Worm (Caenorhabditis elegans) whole organism, mixed stage, embryonic: ENCODE results near the gene C28A5.2.

Source experiments
- M03D4.4 ChIP-seq: sonication (generic microtip); optimal IDR thresholded peaks from 2 replicates; lab custom pipeline; 2017; ENCODE audit warnings: mild to moderate bottlenecking, missing genetic modification characterization, missing compliant biosample characterization
- bed-3 ChIP-seq: fragments of 200-800 bp; sonication (Bioruptor generic); optimal IDR thresholded peaks from 3 replicates; lab custom pipeline; 2018; ENCODE audit warnings: mild to moderate bottlenecking, missing genetic modification characterization, moderate library complexity, missing compliant biosample characterization
- blmp-1 ChIP-seq: fragments of 150-350 bp; optimal IDR thresholded peaks from 2 replicates; lab custom pipeline; 2014; ENCODE audit warnings: missing biosample characterization, missing genetic modification characterization
- ceh-39 ChIP-seq: fragments of 150-350 bp; optimal IDR thresholded peaks from 2 replicates; lab custom pipeline; 2014; ENCODE audit warnings: missing biosample characterization, missing genetic modification characterization
- ceh-43 ChIP-seq: fragments of 200-800 bp; sonication (Bioruptor generic); optimal IDR thresholded peaks from 2 replicates; lab custom pipeline; 2018; ENCODE audit warnings: mild to moderate bottlenecking, missing genetic modification characterization, moderate library complexity, missing compliant biosample characterization
- ceh-83 ChIP-seq: fragments of 200-800 bp; sonication (Bioruptor generic); optimal IDR thresholded peaks from 2 replicates; lab custom pipeline; 2018; ENCODE audit warnings: mild to moderate bottlenecking, missing genetic modification characterization, missing compliant biosample characterization
- ces-1 ChIP-seq: fragments of 150-350 bp; optimal IDR thresholded peaks from 2 replicates; lab custom pipeline; 2014; ENCODE audit warnings: missing biosample characterization, missing genetic modification reagents, missing genetic modification characterization
- cnd-1 ChIP-seq: fragments of 200-800 bp; sonication (Bioruptor generic); optimal IDR thresholded peaks from 2 replicates; lab custom pipeline; 2018; ENCODE audit warnings: mild to moderate bottlenecking, missing genetic modification characterization, missing compliant biosample characterization
- drap-1 ChIP-seq: fragments of 200-800 bp; sonication (Bioruptor generic); optimal IDR thresholded peaks from 3 replicates; lab custom pipeline; 2018; ENCODE audit warnings: mild to moderate bottlenecking, missing genetic modification characterization, missing compliant biosample characterization
- elt-1 ChIP-seq: sonication (generic microtip); optimal IDR thresholded peaks from 2 replicates; lab custom pipeline; 2017; ENCODE audit warnings: missing genetic modification characterization, mild to moderate bottlenecking, missing compliant biosample characterization, antibody characterized with exemption, moderate library complexity, borderline replicate concordance; ENCODE audit not compliant: insufficient read depth
- elt-3 ChIP-seq: fragments of 150-350 bp; optimal IDR thresholded peaks from 2 replicates; lab custom pipeline; 2014; ENCODE audit warnings: missing biosample characterization, missing genetic modification characterization
- flh-1 ChIP-seq: fragments of 200-800 bp; sonication (Bioruptor generic); optimal IDR thresholded peaks from 2 replicates; lab custom pipeline; 2018; ENCODE audit warnings: mild to moderate bottlenecking, missing genetic modification characterization, moderate library complexity, missing compliant biosample characterization
- ham-2 ChIP-seq: fragments of 200-800 bp; sonication (Bioruptor generic); optimal IDR thresholded peaks from 2 replicates; lab custom pipeline; 2018; ENCODE audit warnings: mild to moderate bottlenecking, missing genetic modification characterization, missing compliant biosample characterization
- hlh-1 ChIP-seq: fragments of 150-350 bp; optimal IDR thresholded peaks from 2 replicates; lab custom pipeline; 2014; ENCODE audit warnings: missing biosample characterization, missing genetic modification reagents, missing genetic modification characterization
- lin-13 ChIP-seq: fragments of 150-350 bp; optimal IDR thresholded peaks from 2 replicates; lab custom pipeline; 2014; ENCODE audit warnings: missing biosample characterization, missing genetic modification characterization
- lin-32 ChIP-seq: fragments of 200-800 bp; sonication (Bioruptor generic); optimal IDR thresholded peaks from 2 replicates; lab custom pipeline; 2018; ENCODE audit warnings: mild to moderate bottlenecking, missing genetic modification characterization, missing compliant biosample characterization
- lsy-2 ChIP-seq: fragments of 150-350 bp; optimal IDR thresholded peaks from 2 replicates; lab custom pipeline; 2014; ENCODE audit warnings: missing biosample characterization, missing genetic modification characterization
- mab-5 ChIP-seq: fragments of 150-350 bp; optimal IDR thresholded peaks from 2 replicates; lab custom pipeline; 2014; ENCODE audit warnings: missing biosample characterization, missing genetic modification characterization
- mep-1 ChIP-seq: fragments of 150-350 bp; optimal IDR thresholded peaks from 2 replicates; lab custom pipeline; 2017; ENCODE audit warnings: missing biosample characterization, missing genetic modification reagents, missing genetic modification characterization, inconsistent platforms
- mls-2 ChIP-seq: sonication (generic microtip); optimal IDR thresholded peaks from 2 replicates; lab custom pipeline; 2016; ENCODE audit warnings: mild to moderate bottlenecking, missing genetic modification characterization, moderate library complexity, missing compliant biosample characterization
- nhr-12 ChIP-seq: fragments of 150-350 bp; optimal IDR thresholded peaks from 2 replicates; lab custom pipeline; 2014; ENCODE audit warnings: missing biosample characterization, missing genetic modification characterization
- nhr-2 ChIP-seq: fragments of 150-350 bp; optimal IDR thresholded peaks from 2 replicates; lab custom pipeline; 2014; ENCODE audit warnings: missing biosample characterization, missing genetic modification characterization
- nhr-237 ChIP-seq: fragments of 150-350 bp; optimal IDR thresholded peaks from 2 replicates; lab custom pipeline; 2014; ENCODE audit warnings: missing biosample characterization, missing genetic modification characterization
- nhr-28 ChIP-seq: fragments of 150-350 bp; optimal IDR thresholded peaks from 2 replicates; lab custom pipeline; 2014; ENCODE audit warnings: missing biosample characterization, missing genetic modification characterization
- nhr-76 ChIP-seq: sonication (generic microtip); optimal IDR thresholded peaks from 2 replicates; lab custom pipeline; 2017; ENCODE audit warnings: missing biosample characterization, missing genetic modification characterization
- pha-4 ChIP-seq: fragments of 150-350 bp; optimal IDR thresholded peaks from 2 replicates; lab custom pipeline; 2018; ENCODE audit warnings: missing biosample characterization, missing genetic modification reagents, missing genetic modification characterization
- sem-2 ChIP-seq: fragments of 200-800 bp; sonication (Bioruptor generic); optimal IDR thresholded peaks from 2 replicates; lab custom pipeline; 2018; ENCODE audit warnings: mild to moderate bottlenecking, missing genetic modification characterization, missing compliant biosample characterization
- snpc-4 ChIP-seq: fragments of 150-350 bp; optimal IDR thresholded peaks from 2 replicates; lab custom pipeline; 2014; ENCODE audit warnings: missing biosample characterization, missing genetic modification characterization
- sptf-1 ChIP-seq: sonication (generic microtip); optimal IDR thresholded peaks from 2 replicates; lab custom pipeline; 2017; ENCODE audit warnings: mild to moderate bottlenecking, missing genetic modification characterization, moderate library complexity, missing compliant biosample characterization
- tbx-8 ChIP-seq: fragments of 200-800 bp; sonication (Bioruptor generic); optimal IDR thresholded peaks from 2 replicates; lab custom pipeline; 2018; ENCODE audit warnings: mild to moderate bottlenecking, missing genetic modification characterization, moderate library complexity, missing compliant biosample characterization
- unc-120 ChIP-seq: sonication (generic microtip); optimal IDR thresholded peaks from 2 replicates; lab custom pipeline; 2017; ENCODE audit warnings: missing genetic modification characterization, missing compliant biosample characterization; ENCODE audit not compliant: poor library complexity, severe bottlenecking
- unc-39 ChIP-seq: fragments of 150-350 bp; optimal IDR thresholded peaks from 2 replicates; lab custom pipeline; 2014; ENCODE audit warnings: missing biosample characterization, missing genetic modification characterization
- unc-62 ChIP-seq: fragments of 150-350 bp; optimal IDR thresholded peaks from 2 replicates; lab custom pipeline; 2014; ENCODE audit warnings: missing biosample characterization, missing genetic modification reagents, missing genetic modification characterization
- zip-8 ChIP-seq: fragments of 150-350 bp; optimal IDR thresholded peaks from 2 replicates; lab custom pipeline; 2014; ENCODE audit warnings: missing biosample characterization, missing genetic modification characterization
- ztf-11 ChIP-seq: fragments of 150-350 bp; optimal IDR thresholded peaks from 2 replicates; lab custom pipeline; 2014; ENCODE audit warnings: missing biosample characterization, missing genetic modification characterization

C28A5.2 gene

ce11 chrIII:4407144-4407543 is 32.2 kb downstream of the C28A5.2 start, which contains the start of gene prdx-3:
Gene prdx-3, plus strand, starts transcription at chrIII:4407444.
- TF ChIP-seq unc-39 (tag; lab: Kevin White, UChicago), result no peak
- no peak for TF ChIP-seq elt-3 (tag; lab: Kevin White, UChicago)
- TF ChIP-seq ceh-83, result no peak
- no peak for TF ChIP-seq lin-32 (GFP tag; lab: Kevin White, UChicago)
- no peak for TF ChIP-seq nhr-237 (tag; lab: Kevin White, UChicago)
- no peak for TF ChIP-seq lin-13 (tag; lab: Kevin White, UChicago)
- no peak for TF ChIP-seq mab-5 (tag; lab: Kevin White, UChicago)
- TF ChIP-seq pha-4 (tag; lab: Kevin White, UChicago), result no peak
- no peak for TF ChIP-seq snpc-4
- TF ChIP-seq blmp-1, result no peak
- no peak for TF ChIP-seq ceh-39 (tag; lab: Kevin White, UChicago)
- TF ChIP-seq ham-2 (GFP tag; lab: Kevin White, UChicago), result no peak
- TF ChIP-seq nhr-2 (tag; lab: Kevin White, UChicago), result no peak
- TF ChIP-seq hlh-1, result no peak
- TF ChIP-seq nhr-28, result no peak
- TF ChIP-seq unc-62, result no peak
- TF ChIP-seq nhr-12, result no peak
- TF ChIP-seq M03D4.4, result no peak
- TF ChIP-seq, all 35 proteins: peak for 0

ce11 chrIII:4405986-4406385 is 33.4 kb downstream of the C28A5.2 start, which contains the start of gene rnp-4:
Gene rnp-4, plus strand, starts transcription at chrIII:4406286.
- no peak for TF ChIP-seq nhr-237 (tag; lab: Kevin White, UChicago)
- TF ChIP-seq ceh-39 (tag; lab: Kevin White, UChicago), result no peak
- TF ChIP-seq ces-1 (GFP tag; lab: Kevin White, UChicago), result no peak
- no peak for TF ChIP-seq drap-1 (GFP tag; lab: Kevin White, UChicago)
- TF ChIP-seq blmp-1, result no peak
- TF ChIP-seq unc-39 (tag; lab: Kevin White, UChicago), result no peak
- TF ChIP-seq nhr-76, result no peak
- TF ChIP-seq hlh-1, result no peak
- no peak for TF ChIP-seq lin-13 (tag; lab: Kevin White, UChicago)
- no peak for TF ChIP-seq lsy-2 (tag; lab: Kevin White, UChicago)
- TF ChIP-seq unc-62, result no peak
- no peak for TF ChIP-seq sem-2 (GFP tag; lab: Kevin White, UChicago)
- TF ChIP-seq mab-5 (tag; lab: Kevin White, UChicago), result no peak
- no peak for TF ChIP-seq elt-1 (tag; lab: Kevin White, UChicago)
- TF ChIP-seq ceh-43, result no peak
- TF ChIP-seq unc-120 (tag; lab: Kevin White, UChicago), result no peak
- no peak for TF ChIP-seq pha-4 (tag; lab: Kevin White, UChicago)
- TF ChIP-seq nhr-28, result no peak

- TF ChIP-seq unc-39 (tag; lab: Kevin White, UChicago) (no peak), flh-1 (GFP tag; lab: Kevin White, UChicago) (no peak), lsy-2 (tag; lab: Kevin White, UChicago) (peak; percentile 69), blmp-1 (no peak), elt-1 (tag; lab: Kevin White, UChicago) (no peak), drap-1 (GFP tag; lab: Kevin White, UChicago) (no peak), nhr-76 (no peak), sptf-1 (tag; lab: Kevin White, UChicago) (peak; percentile 5), ham-2 (GFP tag; lab: Kevin White, UChicago) (no peak), pha-4 (tag; lab: Kevin White, UChicago) (no peak), ceh-83 (no peak), snpc-4 (no peak), nhr-28 (no peak), M03D4.4 (no peak), lin-13 (tag; lab: Kevin White, UChicago) (peak; percentile 36), bed-3 (GFP tag; lab: Kevin White, UChicago) (no peak), elt-3 (tag; lab: Kevin White, UChicago) (no peak), ceh-39 (tag; lab: Kevin White, UChicago) (peak; percentile 19), mls-2 (tag; lab: Kevin White, UChicago) (no peak), unc-62 (no peak), tbx-8 (GFP tag; lab: Kevin White, UChicago) (no peak), nhr-12 (no peak), nhr-2 (tag; lab: Kevin White, UChicago) (no peak), unc-120 (tag; lab: Kevin White, UChicago) (peak; percentile 78), cnd-1 (peak; percentile 2), nhr-237 (tag; lab: Kevin White, UChicago) (no peak), mab-5 (tag; lab: Kevin White, UChicago) (no peak), mep-1 (tag; lab: Kevin White, UChicago) (peak; percentile 76), ztf-11 (tag; lab: Kevin White, UChicago) (no peak), zip-8 (tag; lab: Kevin White, UChicago) (no peak), ceh-43 (no peak), hlh-1 (peak; percentile 28), ces-1 (GFP tag; lab: Kevin White, UChicago) (peak; percentile 24), lin-32 (GFP tag; lab: Kevin White, UChicago) (no peak), sem-2 (GFP tag; lab: Kevin White, UChicago) (no peak)
Observed at ce11 chrIII:4404339-4404836, 35.0 kb downstream of the C28A5.2 start, which contains the start of the genes R07E5.17 and snfc-5. Gene R07E5.17, minus strand, starts transcription at chrIII:4404436. Gene snfc-5, plus strand, starts transcription at chrIII:4404786.
